Fruit fly (Drosophila melanogaster): Measurements from ENCODE around the gene CG5391.

CG5391 gene

DNA sequence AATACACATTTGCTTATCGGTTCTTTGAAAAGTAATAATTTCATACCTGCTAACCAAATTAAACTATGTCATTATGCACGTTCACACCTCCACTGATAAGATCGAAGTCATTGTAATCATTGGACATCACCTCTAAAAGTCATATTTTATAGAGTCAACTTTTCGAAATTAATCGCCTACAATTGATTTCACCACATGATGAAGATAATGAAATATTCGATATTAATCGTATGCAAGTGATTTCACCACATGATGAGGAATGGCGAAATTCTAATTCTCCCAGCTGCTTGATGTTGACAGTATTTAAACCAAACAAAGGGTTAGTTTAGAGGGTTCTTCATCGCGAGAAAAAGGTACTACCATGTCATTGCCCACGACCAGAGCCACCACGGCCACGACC, 41.7 kb upstream of the CG5391 start, which contains the start of gene CG18596 (continued):
- TF ChIP-seq CG2116 (GFP tag; optimal IDR thresholded peaks at IDR 0.05), result peak; percentile 94
- peak; percentile 33 for TF ChIP-seq CG10267 (tag; optimal IDR thresholded peaks at IDR 0.05)
- TF ChIP-seq CG1603 (tag; optimal IDR thresholded peaks at IDR 0.05), result peak; percentile 32
- TF ChIP-seq CG16813 (GFP tag; IDR thresholded peaks at IDR 0.05; ENCODE audit: partially characterized antibody), result peak; percentile 92
- TF ChIP-seq zen2 (GFP tag; IDR thresholded peaks at IDR 0.05; ENCODE audit: partially characterized antibody), result peak; percentile 92
- no peak for TF ChIP-seq CG31441 (GFP tag; IDR thresholded peaks at IDR 0.05)
- peak; percentile 37 for TF ChIP-seq Ets97D (GFP tag; optimal IDR thresholded peaks at IDR 0.05)
- peak in 1 of 2 experiments; percentile 73 for TF ChIP-seq crp (GFP tag; optimal IDR thresholded peaks at IDR 0.05)
- TF ChIP-seq ham (GFP tag; IDR thresholded peaks at IDR 0.05), result no peak
- TF ChIP-seq CTCF (GFP tag; optimal IDR thresholded peaks at IDR 0.05), result peak; percentile 20
- TF ChIP-seq CG14860 (GFP tag; IDR thresholded peaks at IDR 0.05; ENCODE audit: partially characterized antibody), result peak; percentile 95
- TF ChIP-seq chinmo (GFP tag; IDR thresholded peaks at IDR 0.05; ENCODE audit: partially characterized antibody), result peak; percentile 42; the same call in 2 of the 4 replicates
- TF ChIP-seq CG7745 (tag; optimal IDR thresholded peaks at IDR 0.05), result no peak
- no peak for TF ChIP-seq odd (GFP tag; optimal IDR thresholded peaks at IDR 0.05)
- no peak for TF ChIP-seq insv (GFP tag; optimal IDR thresholded peaks at IDR 0.05)
- TF ChIP-seq Doc3 (GFP tag; IDR thresholded peaks at IDR 0.05; ENCODE audit: partially characterized antibody), result peak; percentile 96
- no peak for TF ChIP-seq fd3F (GFP tag; optimal IDR thresholded peaks at IDR 0.05)
- peak; percentile 85 for TF ChIP-seq CG6791 (GFP tag; IDR thresholded peaks at IDR 0.05; ENCODE audit: partially characterized antibody)
- no peak for TF ChIP-seq stc (GFP tag; IDR thresholded peaks at IDR 0.05)
- peak in 1 of 2 experiments; percentile 82 for TF ChIP-seq tll (GFP tag; optimal IDR thresholded peaks at IDR 0.05)
- TF ChIP-seq Neu2 (GFP tag; optimal IDR thresholded peaks at IDR 0.05; ENCODE audit: borderline replicate concordance), result no peak
- peak; percentile 61; the same call in 1 of the 3 replicates for TF ChIP-seq CG7963 (GFP tag; IDR thresholded peaks at IDR 0.05; ENCODE audit: partially characterized antibody)
- no peak for TF ChIP-seq CG15696 (tag; optimal IDR thresholded peaks at IDR 0.05)
- TF ChIP-seq CG11695 (GFP tag; IDR thresholded peaks at IDR 0.05), result no peak
- peak; percentile 29 for TF ChIP-seq CG15514 (GFP tag; optimal IDR thresholded peaks at IDR 0.05)
- TF ChIP-seq HLH4C (GFP tag; IDR thresholded peaks at IDR 0.05; ENCODE audit: partially characterized antibody), result peak; percentile 90
- TF ChIP-seq sens (GFP tag), result no peak
- peak; percentile 98 for TF ChIP-seq CG13287 (GFP tag; IDR thresholded peaks at IDR 0.05; ENCODE audit: partially characterized antibody)
- peak; percentile 33 for TF ChIP-seq CG12659 (GFP tag; optimal IDR thresholded peaks at IDR 0.05)
- TF ChIP-seq trem (tag; optimal IDR thresholded peaks at IDR 0.05), result peak; percentile 64
- TF ChIP-seq Mrtf (GFP tag; IDR thresholded peaks at IDR 0.05), result no peak
- peak; percentile 91 for TF ChIP-seq nerfin-2 (GFP tag; IDR thresholded peaks at IDR 0.05; ENCODE audit: partially characterized antibody)
- TF ChIP-seq trh (GFP tag; optimal IDR thresholded peaks at IDR 0.05), result no peak
- TF ChIP-seq pzg (GFP tag; optimal IDR thresholded peaks at IDR 0.05), result peak; percentile 60
- no peak for TF ChIP-seq NC2β (GFP tag; optimal IDR thresholded peaks at IDR 0.05)
- peak; percentile 88 for TF ChIP-seq tna (GFP tag; IDR thresholded peaks at IDR 0.05; ENCODE audit: partially characterized antibody)
- TF ChIP-seq inv (GFP tag; IDR thresholded peaks at IDR 0.05; ENCODE audit: partially characterized antibody), result peak; percentile 88
- no peak for TF ChIP-seq prd (optimal IDR thresholded peaks at IDR 0.05)
- TF ChIP-seq prd (GFP tag; IDR thresholded peaks at IDR 0.05), result no peak
- peak; percentile 88 for TF ChIP-seq BEAF-32 (GFP tag; optimal IDR thresholded peaks at IDR 0.05)
- TF ChIP-seq Med (GFP tag), result peak; percentile 55
- TF ChIP-seq unc-4 (GFP tag; IDR thresholded peaks at IDR 0.05; ENCODE audit: partially characterized antibody), result peak; percentile 95
- peak; percentile 95 for TF ChIP-seq hbn (GFP tag; IDR thresholded peaks at IDR 0.05; ENCODE audit: partially characterized antibody)
- peak; percentile 97 for TF ChIP-seq CG34224 (GFP tag; IDR thresholded peaks at IDR 0.05; ENCODE audit: partially characterized antibody)
- TF ChIP-seq sna (GFP tag; IDR thresholded peaks at IDR 0.05; ENCODE audit: partially characterized antibody), result peak; percentile 97
- TF ChIP-seq phol (tag; optimal IDR thresholded peaks at IDR 0.05), result peak; percentile 67
- no peak for TF ChIP-seq wek (GFP tag; optimal IDR thresholded peaks at IDR 0.05)
- TF ChIP-seq chm (GFP tag; IDR thresholded peaks at IDR 0.05), result 0 out of 2 replicates have a peak, but pooled peaks have one; percentile 41

Measured in whole organism, embryonic.